Fruit fly (Drosophila melanogaster) whole organism, prepupa: Measurements from ENCODE around the gene beta'COP.

Experiments
- CG11294 ChIP-seq: fragments of 200-800 bp; sonication (Bioruptor generic); IDR thresholded peaks from 2 replicates; pipeline ENCODE4 v1.3.6; 2022; ENCODE audit warnings: missing biosample characterization, missing genetic modification characterization
- CG11762 ChIP-seq: fragments of 200-800 bp; sonication (Bioruptor generic); optimal IDR thresholded peaks from 3 replicates; lab custom pipeline; 2016; ENCODE audit warnings: missing biosample characterization, missing genetic modification characterization; ENCODE audit not compliant: insufficient read depth
- CG1621 ChIP-seq: fragments of 200-800 bp; sonication (Bioruptor generic); optimal IDR thresholded peaks from 3 replicates; lab custom pipeline; 2018; ENCODE audit warnings: missing biosample characterization, mild to moderate bottlenecking, missing genetic modification characterization
- CG16779 ChIP-seq: fragments of 200-800 bp; sonication (Bioruptor generic); optimal IDR thresholded peaks from 3 replicates; lab custom pipeline; 2017; ENCODE audit warnings: missing biosample characterization, mild to moderate bottlenecking, missing genetic modification characterization
- CG3032 ChIP-seq: fragments of 200-800 bp; optimal IDR thresholded peaks from 2 replicates; lab custom pipeline; 2019; ENCODE audit warnings: missing biosample characterization, mild to moderate bottlenecking, missing genetic modification characterization, moderate library complexity
- CG31627 ChIP-seq: fragments of 200-800 bp; sonication (Bioruptor generic); optimal IDR thresholded peaks from 3 replicates; lab custom pipeline; 2016; ENCODE audit warnings: missing biosample characterization, missing genetic modification characterization
- CG32006 ChIP-seq: fragments of 200-800 bp; sonication (Bioruptor generic); optimal IDR thresholded peaks from 3 replicates; lab custom pipeline; 2017; ENCODE audit warnings: missing biosample characterization, mild to moderate bottlenecking, missing genetic modification characterization
- CG34406 ChIP-seq: fragments of 200-800 bp; sonication (Bioruptor generic); optimal IDR thresholded peaks from 3 replicates; lab custom pipeline; 2016; ENCODE audit warnings: missing biosample characterization, missing genetic modification characterization
- CG3919 ChIP-seq: fragments of 200-800 bp; sonication (Bioruptor generic); optimal IDR thresholded peaks from 3 replicates; lab custom pipeline; 2016; ENCODE audit warnings: missing biosample characterization, missing genetic modification characterization
- CG4318 ChIP-seq: fragments of 200-800 bp; sonication (Bioruptor generic); optimal IDR thresholded peaks from 3 replicates; lab custom pipeline; 2017; ENCODE audit warnings: missing biosample characterization, mild to moderate bottlenecking, missing genetic modification characterization
- CG6276 ChIP-seq: fragments of 200-800 bp; sonication (Bioruptor generic); optimal IDR thresholded peaks from 2 replicates; lab custom pipeline; 2017; ENCODE audit warnings: missing biosample characterization, mild to moderate bottlenecking, missing genetic modification characterization
- CG6792 ChIP-seq: fragments of 200-800 bp; sonication (Bioruptor generic); optimal IDR thresholded peaks from 3 replicates; lab custom pipeline; 2016; ENCODE audit warnings: missing biosample characterization, missing genetic modification characterization
- CG6808 ChIP-seq: fragments of 200-800 bp; sonication (Bioruptor generic); optimal IDR thresholded peaks from 3 replicates; lab custom pipeline; 2017; ENCODE audit warnings: missing biosample characterization, missing genetic modification characterization, mild to moderate bottlenecking, moderate library complexity, missing genetic modification reagents
- CG6854 ChIP-seq: fragments of 200-800 bp; sonication (Bioruptor generic); optimal IDR thresholded peaks from 2 replicates; lab custom pipeline; 2017; ENCODE audit warnings: missing biosample characterization, mild to moderate bottlenecking, missing genetic modification characterization
- CG7368 ChIP-seq: fragments of 200-800 bp; sonication (Bioruptor generic); optimal IDR thresholded peaks from 3 replicates; lab custom pipeline; 2016; ENCODE audit warnings: missing biosample characterization, missing genetic modification characterization
- CG8319 ChIP-seq: fragments of 200-800 bp; sonication (Bioruptor generic); optimal IDR thresholded peaks from 3 replicates; lab custom pipeline; 2016; ENCODE audit warnings: missing biosample characterization, missing genetic modification characterization
- Eip75B ChIP-seq: fragments of 200-800 bp; sonication (Bioruptor generic); optimal IDR thresholded peaks from 3 replicates; lab custom pipeline; 2016; ENCODE audit warnings: missing biosample characterization, missing genetic modification characterization
- Eip78C ChIP-seq: fragments of 200-800 bp; sonication (Bioruptor generic); peaks from one replicate; lab custom pipeline; 2016; ENCODE audit warnings: missing biosample characterization, missing genetic modification characterization
- Eip93F ChIP-seq: fragments of 200-800 bp; sonication (Bioruptor generic); optimal IDR thresholded peaks from 2 replicates; lab custom pipeline; 2016; ENCODE audit warnings: missing biosample characterization, mild to moderate bottlenecking, missing genetic modification characterization
- Ets21C ChIP-seq: fragments of 200-800 bp; sonication (Bioruptor generic); optimal IDR thresholded peaks from 3 replicates; lab custom pipeline; 2016; ENCODE audit warnings: missing biosample characterization, missing genetic modification characterization
- Ets96B ChIP-seq: fragments of 200-800 bp; optimal IDR thresholded peaks from 2 replicates; lab custom pipeline; 2019; ENCODE audit warnings: missing biosample characterization, mild to moderate bottlenecking, missing genetic modification characterization, moderate library complexity
- Gug ChIP-seq: fragments of 200-800 bp; sonication (Bioruptor generic); IDR thresholded peaks from 2 replicates; pipeline ENCODE4 v1.3.6; 2022; ENCODE audit warnings: missing biosample characterization, missing genetic modification characterization
- Hr4 ChIP-seq: fragments of 200-800 bp; sonication (Bioruptor generic); optimal IDR thresholded peaks from 3 replicates; lab custom pipeline; 2016; ENCODE audit warnings: missing biosample characterization, missing genetic modification characterization
- Lpt ChIP-seq: fragments of 200-800 bp; sonication (Bioruptor generic); optimal IDR thresholded peaks from 3 replicates; lab custom pipeline; 2016; ENCODE audit warnings: missing biosample characterization, missing genetic modification characterization
- OdsH ChIP-seq: fragments of 200-800 bp; sonication (Bioruptor generic); optimal IDR thresholded peaks from 3 replicates; lab custom pipeline; 2016; ENCODE audit warnings: missing biosample characterization, missing genetic modification characterization
- Smox ChIP-seq: fragments of 200-800 bp; sonication (Bioruptor generic); optimal IDR thresholded peaks from 3 replicates; lab custom pipeline; 2016; ENCODE audit warnings: missing biosample characterization, missing genetic modification characterization
- Sox102F ChIP-seq: fragments of 200-800 bp; sonication (Bioruptor generic); optimal IDR thresholded peaks from 2 replicates; lab custom pipeline; 2016; ENCODE audit warnings: missing biosample characterization, mild to moderate bottlenecking, missing genetic modification characterization
- Sox14 ChIP-seq: fragments of 200-800 bp; sonication (Bioruptor generic); optimal IDR thresholded peaks from 3 replicates; lab custom pipeline; 2016; ENCODE audit warnings: missing biosample characterization, missing genetic modification characterization
- achi ChIP-seq: fragments of 200-800 bp; sonication (Bioruptor generic); optimal IDR thresholded peaks from 3 replicates; lab custom pipeline; 2016; ENCODE audit warnings: missing biosample characterization, missing genetic modification characterization
- acj6 ChIP-seq: fragments of 200-800 bp; sonication (Bioruptor generic); optimal IDR thresholded peaks from 3 replicates; lab custom pipeline; 2016; ENCODE audit warnings: missing biosample characterization, missing genetic modification characterization
- dac ChIP-seq: fragments of 200-800 bp; sonication (Bioruptor generic); optimal IDR thresholded peaks from 2 replicates; lab custom pipeline; 2017; ENCODE audit warnings: missing biosample characterization, mild to moderate bottlenecking, missing genetic modification characterization
- dsx ChIP-seq: fragments of 200-800 bp; optimal IDR thresholded peaks from 3 replicates; lab custom pipeline; 2019; ENCODE audit warnings: missing biosample characterization, mild to moderate bottlenecking, missing genetic modification characterization, moderate library complexity; ENCODE audit not compliant: poor library complexity, severe bottlenecking
- eg ChIP-seq: fragments of 200-800 bp; sonication (Bioruptor generic); IDR thresholded peaks from 3 replicates; pipeline ENCODE4 v1.3.6; 2022; ENCODE audit warnings: missing biosample characterization, missing genetic modification characterization
- fd59A ChIP-seq: fragments of 200-800 bp; sonication (Bioruptor generic); optimal IDR thresholded peaks from 2 replicates; lab custom pipeline; 2017; ENCODE audit warnings: missing biosample characterization, mild to moderate bottlenecking, missing genetic modification characterization, missing genetic modification reagents
- fd85E ChIP-seq: fragments of 200-800 bp; sonication (Bioruptor generic); optimal IDR thresholded peaks from 3 replicates; lab custom pipeline; 2016; ENCODE audit warnings: missing biosample characterization, missing genetic modification characterization
- fkh ChIP-seq: fragments of 200-800 bp; sonication (Bioruptor generic); optimal IDR thresholded peaks from 3 replicates; lab custom pipeline; 2017; ENCODE audit warnings: missing biosample characterization, mild to moderate bottlenecking, missing genetic modification characterization, moderate library complexity
- lz ChIP-seq: fragments of 200-800 bp; sonication (Bioruptor generic); optimal IDR thresholded peaks from 3 replicates; lab custom pipeline; 2016; ENCODE audit warnings: missing biosample characterization, missing genetic modification characterization
- net ChIP-seq: fragments of 200-800 bp; sonication (Bioruptor generic); optimal IDR thresholded peaks from 3 replicates; lab custom pipeline; 2016; ENCODE audit warnings: missing biosample characterization, missing genetic modification characterization
- salr ChIP-seq, 2 experiments: fragments of 200-800 bp; sonication (Bioruptor generic); optimal IDR thresholded peaks; 3 replicates each; lab custom pipeline; 2016 to 2018; ENCODE audit warnings: missing biosample characterization in 2 of 2, missing genetic modification characterization in 2 of 2, mild to moderate bottlenecking in 1 of 2
- ss ChIP-seq, 2 experiments: fragments of 200-800 bp; sonication (Bioruptor generic); optimal IDR thresholded peaks; 2 replicates in 1 of 2; 3 replicates in 1 of 2; lab custom pipeline; 2017 to 2018; ENCODE audit warnings: mild to moderate bottlenecking in 2 of 2, missing biosample characterization in 2 of 2, missing genetic modification characterization in 2 of 2, moderate library complexity in 1 of 2
- svp ChIP-seq: fragments of 200-800 bp; sonication (Bioruptor generic); peaks from one replicate; lab custom pipeline; 2016; ENCODE audit warnings: missing biosample characterization, missing genetic modification characterization
- vri ChIP-seq: fragments of 200-800 bp; sonication (Bioruptor generic); optimal IDR thresholded peaks from 3 replicates; lab custom pipeline; 2016; ENCODE audit warnings: missing biosample characterization, mild to moderate bottlenecking, missing genetic modification characterization

beta'COP gene

dm6 chr2L:13411566-13411965, 32.9 kb downstream of the beta'COP start, which contains the start of gene Vm34Ca:
Vm34Ca (minus strand) TSS chr2L:13411631.
- TF ChIP-seq CG6854 (GFP tag; lab: Kevin White, UChicago) (no peak), vri (no peak), Sox14 (no peak), Ets21C (GFP tag; lab: Kevin White, UChicago) (no peak), Gug (no peak), CG7368 (GFP tag; lab: Kevin White, UChicago) (no peak), lz (no peak), CG31627 (GFP tag; lab: Kevin White, UChicago) (no peak), CG4318 (no peak), CG3919 (GFP tag; lab: Kevin White, UChicago) (no peak), dac (GFP tag; lab: Kevin White, UChicago) (no peak)

dm6 chr2L:13412219-13412618, 33.5 kb downstream of the beta'COP start, which contains the start of gene Flad2:
Flad2 (plus strand) TSS chr2L:13412519.
- no peak for TF ChIP-seq acj6 (GFP tag; lab: Kevin White, UChicago)
- no peak for TF ChIP-seq CG11762 (GFP tag; lab: Kevin White, UChicago)
- TF ChIP-seq CG3032: no peak
- TF ChIP-seq CG6808 (GFP tag; lab: Kevin White, UChicago): no peak
- TF ChIP-seq achi (GFP tag; lab: Kevin White, UChicago): no peak
- no peak for TF ChIP-seq CG4318
- no peak for TF ChIP-seq CG11294 (GFP tag; lab: Robert Waterston, UW)
- no peak for TF ChIP-seq CG34406 (GFP tag; lab: Kevin White, UChicago)
- TF ChIP-seq dac (GFP tag; lab: Kevin White, UChicago): no peak

- TF ChIP-seq fd59A (GFP tag; lab: Kevin White, UChicago): peak; percentile 10
- peak; percentile 7 for TF ChIP-seq Eip75B
- TF ChIP-seq CG6808 (GFP tag; lab: Kevin White, UChicago): peak; percentile 27
- peak; percentile 15 for TF ChIP-seq svp (GFP tag; lab: Kevin White, UChicago)
- TF ChIP-seq achi (GFP tag; lab: Kevin White, UChicago): peak; percentile 17
- TF ChIP-seq salr (GFP tag; optimal IDR thresholded peaks at IDR 0.05; lab: Kevin White, UChicago): peak in 1 of 2 experiments; percentile 14
- TF ChIP-seq ss (GFP tag; optimal IDR thresholded peaks at IDR 0.05; lab: Kevin White, UChicago): peak in 1 of 2 experiments; percentile 34
- peak; percentile 57 for TF ChIP-seq Eip78C (GFP tag; lab: Kevin White, UChicago)
- no peak for TF ChIP-seq fkh
- TF ChIP-seq CG34406 (GFP tag; lab: Kevin White, UChicago): peak; percentile 2
- TF ChIP-seq Ets21C (GFP tag; lab: Kevin White, UChicago): no peak
Observed at dm6 chr2L:13414525-13415481, 36.1 kb downstream of the beta'COP start, which contains the start of the genes CG16956, CG42784 and CG43850. CG16956 (minus strand) TSS chr2L:13414575. CG42784 (plus strand) TSS chr2L:13415431. CG43850 (plus strand) TSS chr2L:13415431.

dm6 chr2L:13430919-13431502, 52.3 kb downstream of the beta'COP start:
- TF ChIP-seq CG6276 (peak; percentile 35), Eip75B (peak; percentile 9), acj6 (GFP tag; lab: Kevin White, UChicago) (peak; percentile 4), CG8319 (no peak), fd85E (GFP tag; lab: Kevin White, UChicago) (no peak), OdsH (GFP tag; lab: Kevin White, UChicago) (peak; percentile 13), Smox (GFP tag; lab: Kevin White, UChicago) (no peak), CG7368 (GFP tag; lab: Kevin White, UChicago) (no peak), CG32006 (GFP tag; lab: Kevin White, UChicago) (peak; percentile 61), Sox102F (GFP tag; lab: Kevin White, UChicago) (no peak), Eip93F (GFP tag; lab: Kevin White, UChicago) (no peak), achi (GFP tag; lab: Kevin White, UChicago) (no peak), CG6792 (no peak), net (no peak), Lpt (GFP tag; lab: Kevin White, UChicago) (peak; percentile 27), Hr4 (GFP tag; lab: Kevin White, UChicago) (peak; percentile 63), CG16779 (no peak), eg (GFP tag; lab: Robert Waterston, UW) (no peak), dsx (peak; percentile 92), Ets96B (tag; lab: Kevin White, UChicago) (no peak), salr (GFP tag; optimal IDR thresholded peaks at IDR 0.05; lab: Kevin White, UChicago) (peak in 1 of 2 experiments; percentile 44), CG1621 (no peak), CG4318 (peak; percentile 5)
